Comparison of ENCODE assay signal across 1 fruit fly cellular context in genomic region chr3L:14204659-14205568, dm6.
TF ChIP-seq lines count a peak whose summit lies in the region.

No protein-coding gene starts in this region.

TF ChIP-seq in whole organism, embryonic, 481 proteins besides CTCF, POLR2A, EP300 and RAD21 (continued from another document):
- TF ChIP-seq Fer3 (tag; optimal IDR thresholded peaks at IDR 0.05; lab: Kevin White, UChicago) (peak; percentile 8), Dbx (GFP tag; IDR thresholded peaks at IDR 0.05; lab: Robert Waterston, UW) (no peak), mirr (GFP tag; optimal IDR thresholded peaks at IDR 0.05; lab: Kevin White, UChicago) (no peak), chif (GFP tag; optimal IDR thresholded peaks at IDR 0.05; lab: Kevin White, UChicago) (no peak), ewg (GFP tag; optimal IDR thresholded peaks at IDR 0.05; lab: Kevin White, UChicago) (no peak), klu (GFP tag; IDR thresholded peaks at IDR 0.05; lab: Robert Waterston, UW) (no peak), fu2 (GFP tag; optimal IDR thresholded peaks at IDR 0.05; lab: Kevin White, UChicago) (no peak), Bteb2 (GFP tag; optimal IDR thresholded peaks at IDR 0.05; lab: Kevin White, UChicago) (no peak), scrt (GFP tag; optimal IDR thresholded peaks at IDR 0.05; lab: Kevin White, UChicago) (no peak), CG9609 (GFP tag; optimal IDR thresholded peaks at IDR 0.05; lab: Kevin White, UChicago) (no peak), CG13624 (GFP tag; optimal IDR thresholded peaks at IDR 0.05; lab: Kevin White, UChicago) (no peak), CG1233 (GFP tag; optimal IDR thresholded peaks at IDR 0.05; lab: Kevin White, UChicago) (no peak), CG8089 (GFP tag; optimal IDR thresholded peaks at IDR 0.05; lab: Kevin White, UChicago) (no peak), ci (GFP tag; IDR thresholded peaks at IDR 0.05; lab: Robert Waterston, UW) (peak; percentile 63; the same call in 2 of the 3 replicates), Sox100B (GFP tag; optimal IDR thresholded peaks at IDR 0.05; lab: Kevin White, UChicago) (peak; percentile 14), pzg (GFP tag; optimal IDR thresholded peaks at IDR 0.05; lab: Kevin White, UChicago) (no peak), CG6765 (GFP tag; optimal IDR thresholded peaks at IDR 0.05; lab: Kevin White, UChicago) (no peak), fd96Cb (tag; optimal IDR thresholded peaks at IDR 0.05; lab: Kevin White, UChicago) (no peak), Myb (GFP tag; optimal IDR thresholded peaks at IDR 0.05; lab: Kevin White, UChicago) (no peak), CG12391 (tag; optimal IDR thresholded peaks at IDR 0.05; lab: Kevin White, UChicago) (peak; percentile 63), pan (optimal IDR thresholded peaks at IDR 0.05; lab: Kevin White, UChicago) (no peak), pan (GFP tag; optimal IDR thresholded peaks at IDR 0.05 in 1 of 2, IDR thresholded peaks at IDR 0.05 in 1 of 2) (peak in 1 of 2 experiments; percentile 12), CG11456 (GFP tag; IDR thresholded peaks at IDR 0.05; lab: Robert Waterston, UW) (no peak), CG13296 (GFP tag; optimal IDR thresholded peaks at IDR 0.05; lab: Kevin White, UChicago) (no peak), CG8388 (GFP tag; optimal IDR thresholded peaks at IDR 0.05; lab: Kevin White, UChicago) (peak; percentile 11), Spps (tag; optimal IDR thresholded peaks at IDR 0.05; lab: Kevin White, UChicago) (no peak), MTF-1 (GFP tag; optimal IDR thresholded peaks at IDR 0.05; lab: Kevin White, UChicago; ENCODE audit: borderline replicate concordance) (peak; percentile 42), Ada2b (GFP tag; IDR thresholded peaks at IDR 0.05; lab: Robert Waterston, UW) (no peak), CG4854 (GFP tag; optimal IDR thresholded peaks at IDR 0.05; lab: Kevin White, UChicago) (no peak), zen2 (GFP tag; IDR thresholded peaks at IDR 0.05; lab: Robert Waterston, UW; ENCODE audit: partially characterized antibody) (no peak), CG12744 (GFP tag; optimal IDR thresholded peaks at IDR 0.05; lab: Kevin White, UChicago) (no peak), otp (GFP tag; IDR thresholded peaks at IDR 0.05; lab: Robert Waterston, UW) (no peak), YL-1 (GFP tag; optimal IDR thresholded peaks at IDR 0.05; lab: Kevin White, UChicago) (no peak), CG12299 (tag; optimal IDR thresholded peaks at IDR 0.05; lab: Kevin White, UChicago) (no peak), CG30431 (GFP tag; optimal IDR thresholded peaks at IDR 0.05; lab: Kevin White, UChicago) (no peak), NC2α (GFP tag; optimal IDR thresholded peaks at IDR 0.05; lab: Kevin White, UChicago) (no peak), grn (GFP tag; optimal IDR thresholded peaks at IDR 0.05; lab: Kevin White, UChicago) (peak; percentile 1), CG5245 (GFP tag; optimal IDR thresholded peaks at IDR 0.05; lab: Kevin White, UChicago) (no peak), Deaf1 (tag; optimal IDR thresholded peaks at IDR 0.05; lab: Kevin White, UChicago) (no peak), nau (GFP tag; optimal IDR thresholded peaks at IDR 0.05; lab: Kevin White, UChicago) (peak; percentile 31), dysf (GFP tag; IDR thresholded peaks at IDR 0.05; lab: Robert Waterston, UW) (no peak), bcd (GFP tag; optimal IDR thresholded peaks at IDR 0.05; lab: Kevin White, UChicago) (no peak), CG32772 (GFP tag; IDR thresholded peaks at IDR 0.05; lab: Robert Waterston, UW) (no peak), psq (GFP tag; optimal IDR thresholded peaks at IDR 0.05; lab: Kevin White, UChicago) (no peak), CG12071 (GFP tag; optimal IDR thresholded peaks at IDR 0.05; lab: Kevin White, UChicago) (peak; percentile 9), CG31365 (tag; optimal IDR thresholded peaks at IDR 0.05; lab: Kevin White, UChicago) (no peak), CG3995 (GFP tag; optimal IDR thresholded peaks at IDR 0.05; lab: Kevin White, UChicago) (no peak), hkb (optimal IDR thresholded peaks at IDR 0.05; lab: Kevin White, UChicago) (no peak), hkb (GFP tag; IDR thresholded peaks at IDR 0.05; lab: Robert Waterston, UW) (no peak), CG8765 (GFP tag; IDR thresholded peaks at IDR 0.05; lab: Robert Waterston, UW) (no peak), CG4360 (GFP tag; IDR thresholded peaks at IDR 0.05; lab: Robert Waterston, UW) (no peak), CG9876 (GFP tag; optimal IDR thresholded peaks at IDR 0.05; lab: Kevin White, UChicago) (no peak), ase (GFP tag; IDR thresholded peaks at IDR 0.05; lab: Robert Waterston, UW) (no peak), Dip3 (GFP tag; optimal IDR thresholded peaks at IDR 0.05; lab: Kevin White, UChicago) (no peak), Blimp-1 (GFP tag; optimal IDR thresholded peaks at IDR 0.05; lab: Kevin White, UChicago) (no peak), CG14667 (GFP tag; IDR thresholded peaks at IDR 0.05; lab: Robert Waterston, UW) (no peak), CG10543 (GFP tag; optimal IDR thresholded peaks at IDR 0.05; lab: Kevin White, UChicago) (no peak), CG1024 (GFP tag; IDR thresholded peaks at IDR 0.05; lab: Robert Waterston, UW) (no peak), Xbp1 (GFP tag; optimal IDR thresholded peaks at IDR 0.05; lab: Kevin White, UChicago) (peak; percentile 37), CG8478 (optimal IDR thresholded peaks at IDR 0.05; lab: Kevin White, UChicago) (no peak), Pdp1 (GFP tag; optimal IDR thresholded peaks at IDR 0.05; lab: Kevin White, UChicago) (no peak), CG3838 (GFP tag; optimal IDR thresholded peaks at IDR 0.05; lab: Kevin White, UChicago) (no peak), CG12659 (GFP tag; optimal IDR thresholded peaks at IDR 0.05; lab: Kevin White, UChicago) (peak; percentile 24), ham (GFP tag; IDR thresholded peaks at IDR 0.05; lab: Robert Waterston, UW) (no peak), CHES-1-like (GFP tag; optimal IDR thresholded peaks at IDR 0.05; lab: Kevin White, UChicago) (no peak), CG9437 (GFP tag; optimal IDR thresholded peaks at IDR 0.05; lab: Kevin White, UChicago) (peak; percentile 40), CG8359 (GFP tag; optimal IDR thresholded peaks at IDR 0.05; lab: Kevin White, UChicago; ENCODE audit: borderline replicate concordance) (no peak), CG30403 (GFP tag; optimal IDR thresholded peaks at IDR 0.05; lab: Kevin White, UChicago) (peak; percentile 51), Side (GFP tag; optimal IDR thresholded peaks at IDR 0.05; lab: Kevin White, UChicago) (no peak), Bgb (GFP tag; IDR thresholded peaks at IDR 0.05; lab: Robert Waterston, UW; ENCODE audit: partially characterized antibody) (peak; percentile 58; the same call in 1 of the 2 replicates), Ets65A (GFP tag; lab: Kevin White, UChicago) (no peak), CG9817 (tag; optimal IDR thresholded peaks at IDR 0.05; lab: Kevin White, UChicago) (no peak), H2.0 (GFP tag; IDR thresholded peaks at IDR 0.05; lab: Robert Waterston, UW) (peak; percentile 44; the same call in 1 of the 2 replicates), MBD-R2 (GFP tag; IDR thresholded peaks at IDR 0.05; lab: Robert Waterston, UW) (no peak; the same call in 1 of the 2 replicates), CG11247 (GFP tag; IDR thresholded peaks at IDR 0.05; lab: Robert Waterston, UW) (no peak), Doc2 (GFP tag; IDR thresholded peaks at IDR 0.05; lab: Robert Waterston, UW) (no peak), Hr39 (optimal IDR thresholded peaks at IDR 0.05; lab: Kevin White, UChicago) (no peak), Oli (tag; optimal IDR thresholded peaks at IDR 0.05; lab: Kevin White, UChicago) (peak; percentile 25), luna (GFP tag; optimal IDR thresholded peaks at IDR 0.05; lab: Kevin White, UChicago) (no peak), CG5953 (GFP tag; IDR thresholded peaks at IDR 0.05; lab: Robert Waterston, UW) (no peak), CG10462 (GFP tag; optimal IDR thresholded peaks at IDR 0.05; lab: Kevin White, UChicago) (no peak), CG7987 (GFP tag; optimal IDR thresholded peaks at IDR 0.05; lab: Kevin White, UChicago) (no peak), CG14860 (GFP tag; IDR thresholded peaks at IDR 0.05; lab: Robert Waterston, UW; ENCODE audit: partially characterized antibody) (no peak), pb (GFP tag; optimal IDR thresholded peaks at IDR 0.05; lab: Kevin White, UChicago) (no peak), ftz-f1 (GFP tag; optimal IDR thresholded peaks at IDR 0.05; lab: Kevin White, UChicago) (no peak), CG18764 (GFP tag; optimal IDR thresholded peaks at IDR 0.05; lab: Kevin White, UChicago) (no peak), tin (GFP tag; optimal IDR thresholded peaks at IDR 0.05; lab: Kevin White, UChicago) (no peak), CG8944 (GFP tag; optimal IDR thresholded peaks at IDR 0.05; lab: Kevin White, UChicago) (no peak), pros (GFP tag; optimal IDR thresholded peaks at IDR 0.05; lab: Kevin White, UChicago) (no peak), ATbp (GFP tag; optimal IDR thresholded peaks at IDR 0.05; lab: Kevin White, UChicago) (no peak), so (GFP tag; IDR thresholded peaks at IDR 0.05; lab: Robert Waterston, UW) (no peak), CG4404 (GFP tag; IDR thresholded peaks at IDR 0.05; lab: Robert Waterston, UW) (no peak), pfk (GFP tag; optimal IDR thresholded peaks at IDR 0.05; lab: Kevin White, UChicago) (no peak), CG31441 (GFP tag; IDR thresholded peaks at IDR 0.05; lab: Robert Waterston, UW) (peak; percentile 65), wor (GFP tag; IDR thresholded peaks at IDR 0.05; lab: Robert Waterston, UW) (no peak), CG4730 (GFP tag; IDR thresholded peaks at IDR 0.05; lab: Robert Waterston, UW) (no peak), peb (GFP tag; IDR thresholded peaks at IDR 0.05; lab: Robert Waterston, UW) (no peak), Hr3 (GFP tag; optimal IDR thresholded peaks at IDR 0.05; lab: Kevin White, UChicago) (peak; percentile 48), slbo (GFP tag; IDR thresholded peaks at IDR 0.05; lab: Robert Waterston, UW) (no peak; the same call in 1 of the 2 replicates), usp (GFP tag; optimal IDR thresholded peaks at IDR 0.05; lab: Kevin White, UChicago) (no peak), oc (tag; optimal IDR thresholded peaks at IDR 0.05; lab: Kevin White, UChicago) (no peak), chm (GFP tag; IDR thresholded peaks at IDR 0.05; lab: Robert Waterston, UW) (no peak; the same call in 1 of the 2 replicates), stc (GFP tag; IDR thresholded peaks at IDR 0.05; lab: Robert Waterston, UW) (no peak), CG11093 (GFP tag; IDR thresholded peaks at IDR 0.05; lab: Robert Waterston, UW) (no peak), crol (GFP tag; IDR thresholded peaks at IDR 0.05; lab: Robert Waterston, UW) (no peak), CG14965 (GFP tag; optimal IDR thresholded peaks at IDR 0.05; lab: Kevin White, UChicago; ENCODE audit: borderline replicate concordance) (no peak), CG2199 (GFP tag; IDR thresholded peaks at IDR 0.05; lab: Robert Waterston, UW) (0 out of 3 replicates have a peak, but pooled peaks have one; percentile 36), CG10209 (GFP tag; optimal IDR thresholded peaks at IDR 0.05; lab: Kevin White, UChicago) (peak; percentile 50), crc (GFP tag; optimal IDR thresholded peaks at IDR 0.05; lab: Kevin White, UChicago) (no peak), eve (GFP tag; optimal IDR thresholded peaks at IDR 0.05; lab: Kevin White, UChicago) (no peak), gsb-n (tag; optimal IDR thresholded peaks at IDR 0.05; lab: Kevin White, UChicago) (no peak), gsb (GFP tag; IDR thresholded peaks at IDR 0.05; lab: Robert Waterston, UW) (no peak), CG6791 (GFP tag; IDR thresholded peaks at IDR 0.05; lab: Robert Waterston, UW; ENCODE audit: partially characterized antibody) (0 out of 3 replicates have a peak, but pooled peaks have one; percentile 13), CG11398 (GFP tag; optimal IDR thresholded peaks at IDR 0.05; lab: Kevin White, UChicago) (no peak), kah (GFP tag; optimal IDR thresholded peaks at IDR 0.05; lab: Kevin White, UChicago) (no peak), emc (GFP tag; optimal IDR thresholded peaks at IDR 0.05; lab: Kevin White, UChicago) (no peak), Trl (optimal IDR thresholded peaks at IDR 0.05; lab: Kevin White, UChicago) (peak; percentile 55 to 69), Trl (GFP tag; optimal IDR thresholded peaks at IDR 0.05; lab: Kevin White, UChicago) (no peak), Sin3A (optimal IDR thresholded peaks at IDR 0.05; lab: Kevin White, UChicago) (no peak), sisA (GFP tag; IDR thresholded peaks at IDR 0.05; lab: Robert Waterston, UW) (no peak), wek (GFP tag; optimal IDR thresholded peaks at IDR 0.05; lab: Kevin White, UChicago) (no peak)
